Worm (Caenorhabditis elegans) whole organism, L1 larva: ENCODE results near the gene lron-12.

Experiments used
- C34B4.2 ChIP-seq: sonication (generic microtip); optimal IDR thresholded peaks from 2 replicates; lab custom pipeline; 2017; ENCODE audit warnings: mild to moderate bottlenecking, missing genetic modification characterization, missing compliant biosample characterization
- Y116A8C.19 ChIP-seq: sonication (generic microtip); optimal IDR thresholded peaks from 2 replicates; lab custom pipeline; 2016; ENCODE audit warnings: missing compliant biosample characterization, missing genetic modification characterization, borderline replicate concordance
- alr-1 ChIP-seq: fragments of 200-800 bp; sonication (Bioruptor generic); optimal IDR thresholded peaks from 2 replicates; lab custom pipeline; 2018; ENCODE audit warnings: borderline replicate concordance, mild to moderate bottlenecking, missing genetic modification characterization, missing compliant biosample characterization
- blmp-1 ChIP-seq: fragments of 150-350 bp; optimal IDR thresholded peaks from 2 replicates; lab custom pipeline; 2014; ENCODE audit warnings: missing biosample characterization, missing genetic modification characterization
- ceh-8 ChIP-seq: fragments of 200-800 bp; sonication (Bioruptor generic); optimal IDR thresholded peaks from 2 replicates; lab custom pipeline; 2018; ENCODE audit warnings: mild to moderate bottlenecking, missing genetic modification characterization, moderate library complexity, missing compliant biosample characterization
- ceh-88 ChIP-seq: fragments of 200-800 bp; sonication (Bioruptor generic); IDR thresholded peaks from 2 replicates; pipeline ENCODE4 v1.3.6; 2022; ENCODE audit warnings: missing genetic modification characterization, missing compliant biosample characterization
- ceh-90 ChIP-seq: sonication (generic microtip); optimal IDR thresholded peaks from 2 replicates; lab custom pipeline; 2016; ENCODE audit warnings: missing genetic modification characterization, missing compliant biosample characterization
- dsc-1 ChIP-seq: sonication (generic microtip); optimal IDR thresholded peaks from 2 replicates; lab custom pipeline; 2016; ENCODE audit warnings: mild to moderate bottlenecking, missing genetic modification characterization, missing compliant biosample characterization
- efl-1 ChIP-seq, 4 experiments: fragments of 150-350 bp; optimal IDR thresholded peaks in 3 of 4; peaks in 1 of 4; 1 replicate in 1 of 4; 2 replicates in 3 of 4; lab custom pipeline; 2014; ENCODE audit warnings: missing biosample characterization in 2 of 4, missing genetic modification characterization in 2 of 4, missing genetic modification reagents in 2 of 4
- elt-2 ChIP-seq: sonication (generic microtip); optimal IDR thresholded peaks from 2 replicates; lab custom pipeline; 2016; ENCODE audit warnings: missing genetic modification characterization, mild to moderate bottlenecking, inconsistent platforms, missing compliant biosample characterization, missing genetic modification reagents
- elt-3 ChIP-seq, 6 experiments: fragments of 150-350 bp in 1 of 6; sonication (generic microtip); optimal IDR thresholded peaks; 2 replicates each; lab custom pipeline; 2017 to 2018; ENCODE audit warnings: missing biosample characterization in 6 of 6, missing genetic modification characterization in 6 of 6, inconsistent platforms in 1 of 6
- fos-1 ChIP-seq: fragments of 150-350 bp; optimal IDR thresholded peaks from 2 replicates; lab custom pipeline; 2014; ENCODE audit warnings: missing biosample characterization, missing genetic modification characterization
- jun-1 ChIP-seq: fragments of 150-350 bp; optimal IDR thresholded peaks from 2 replicates; lab custom pipeline; 2014; ENCODE audit warnings: missing biosample characterization, missing genetic modification reagents, missing genetic modification characterization
- lin-14 ChIP-seq: fragments of 200-800 bp; sonication (Bioruptor generic); optimal IDR thresholded peaks from 2 replicates; lab custom pipeline; 2018; ENCODE audit warnings: mild to moderate bottlenecking, missing genetic modification characterization, moderate library complexity, missing compliant biosample characterization
- lin-35 ChIP-seq, 2 experiments: fragments of 150-350 bp; optimal IDR thresholded peaks; 2 replicates each; lab custom pipeline; 2014; ENCODE audit warnings: missing biosample characterization in 2 of 2, missing genetic modification characterization in 2 of 2, missing genetic modification reagents in 2 of 2
- lsy-2 ChIP-seq, 2 experiments: fragments of 150-350 bp; optimal IDR thresholded peaks; 2 replicates each; lab custom pipeline; 2014; ENCODE audit warnings: missing biosample characterization in 2 of 2, missing genetic modification characterization in 2 of 2
- mab-9 ChIP-seq: fragments of 200-800 bp; sonication (Bioruptor generic); IDR thresholded peaks from 2 replicates; pipeline ENCODE4 v1.3.6; 2022; ENCODE audit warnings: missing genetic modification reagents, missing genetic modification characterization, missing compliant biosample characterization
- mef-2 ChIP-seq: fragments of 150-350 bp; optimal IDR thresholded peaks from 2 replicates; lab custom pipeline; 2014; ENCODE audit warnings: missing biosample characterization, missing genetic modification characterization
- mep-1 ChIP-seq: fragments of 150-350 bp; optimal IDR thresholded peaks from 2 replicates; lab custom pipeline; 2014; ENCODE audit warnings: missing biosample characterization, missing genetic modification characterization
- nhr-20 ChIP-seq: sonication (generic microtip); optimal IDR thresholded peaks from 2 replicates; lab custom pipeline; 2016; ENCODE audit warnings: mild to moderate bottlenecking, missing genetic modification characterization, missing compliant biosample characterization
- nhr-71 ChIP-seq: sonication (generic microtip); optimal IDR thresholded peaks from 2 replicates; lab custom pipeline; 2016; ENCODE audit warnings: mild to moderate bottlenecking, missing genetic modification characterization, moderate library complexity, missing compliant biosample characterization
- nhr-77 ChIP-seq: fragments of 150-350 bp; optimal IDR thresholded peaks from 2 replicates; lab custom pipeline; 2014; ENCODE audit warnings: missing biosample characterization, missing genetic modification characterization
- pag-3 ChIP-seq: sonication (generic microtip); optimal IDR thresholded peaks from 2 replicates; lab custom pipeline; 2017; ENCODE audit warnings: missing genetic modification characterization, mild to moderate bottlenecking, missing compliant biosample characterization, antibody characterized with exemption, borderline replicate concordance; ENCODE audit not compliant: insufficient read depth
- pqm-1 ChIP-seq: sonication (generic microtip); optimal IDR thresholded peaks from 3 replicates; lab custom pipeline; 2017; ENCODE audit warnings: missing biosample characterization, missing genetic modification characterization
- tbx-2 ChIP-seq: sonication (generic microtip); optimal IDR thresholded peaks from 2 replicates; lab custom pipeline; 2016; ENCODE audit warnings: missing genetic modification characterization, missing compliant biosample characterization
- tlp-1 ChIP-seq: fragments of 150-350 bp; optimal IDR thresholded peaks from 2 replicates; lab custom pipeline; 2014; ENCODE audit warnings: missing biosample characterization, missing genetic modification characterization
- unc-62 ChIP-seq: fragments of 150-350 bp; optimal IDR thresholded peaks from 2 replicates; lab custom pipeline; 2014; ENCODE audit warnings: missing biosample characterization, missing genetic modification reagents, missing genetic modification characterization
- unc-86 ChIP-seq: sonication (generic microtip); optimal IDR thresholded peaks from 2 replicates; lab custom pipeline; 2016; ENCODE audit warnings: missing genetic modification characterization, missing compliant biosample characterization
- unc-98 ChIP-seq: fragments of 200-800 bp; sonication (Bioruptor generic); IDR thresholded peaks from 2 replicates; pipeline ENCODE4 v1.3.6; 2022; ENCODE audit warnings: missing genetic modification characterization, missing compliant biosample characterization
- zag-1 ChIP-seq: fragments of 150-350 bp; optimal IDR thresholded peaks from 2 replicates; lab custom pipeline; 2014; ENCODE audit warnings: missing biosample characterization, missing genetic modification characterization

The lron-12 gene

DNA sequence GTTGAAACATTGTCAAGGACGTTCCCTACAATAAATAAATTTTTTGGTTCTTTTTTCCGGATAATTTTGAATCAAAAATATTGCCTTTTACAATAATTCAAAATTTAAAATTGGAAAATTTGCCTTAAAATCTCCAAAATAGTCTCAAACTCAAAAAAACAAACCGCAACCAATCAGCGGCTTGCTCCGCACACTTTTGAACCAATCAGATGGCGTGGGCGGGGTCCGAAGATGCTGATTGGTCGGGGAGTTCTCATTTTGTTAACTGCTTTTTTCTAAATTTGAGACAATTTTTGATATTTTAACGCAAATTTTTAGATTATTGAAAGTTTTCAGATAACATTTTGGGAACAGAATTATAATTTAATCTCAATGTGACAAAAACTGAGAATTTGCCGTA, 19.2 kb upstream of the lron-12 start:
- peak; percentile 15; the same call in 1 of the 2 replicates for TF ChIP-seq mab-9 (GFP tag; lab: Robert Waterston, UW)
- no peak for TF ChIP-seq fos-1 (tag; lab: Kevin White, UChicago)

ce11 chrIII:12137095-12137494, 18.8 kb upstream of the lron-12 start:
- TF ChIP-seq mep-1 (peak; percentile 21), lin-14 (GFP tag; lab: Kevin White, UChicago) (peak; percentile 72), blmp-1 (tag; lab: Kevin White, UChicago) (peak; percentile 32), elt-3 (tag; optimal IDR thresholded peaks at IDR 0.05; lab: Kevin White, UChicago) (no peak), lin-35 (GFP tag; optimal IDR thresholded peaks at IDR 0.05; lab: Kevin White, UChicago) (peak in 1 of 2 experiments; percentile 3), nhr-20 (no peak), efl-1 (optimal IDR thresholded peaks at IDR 0.05; lab: Kevin White, UChicago) (no peak), efl-1 (GFP tag; optimal IDR thresholded peaks at IDR 0.05 in 1 of 2; lab: Kevin White, UChicago) (peak in 1 of 2 experiments; percentile 40), mef-2 (tag; lab: Kevin White, UChicago) (no peak), nhr-71 (peak; percentile 35), pqm-1 (tag; lab: Kevin White, UChicago) (no peak), unc-98 (no peak), alr-1 (tag; lab: Kevin White, UChicago) (no peak), lsy-2 (tag; optimal IDR thresholded peaks at IDR 0.05; lab: Kevin White, UChicago) (peak in 1 of 2 experiments; percentile 9), unc-62 (GFP tag; lab: Kevin White, UChicago) (no peak)

ce11 chrIII:12135580-12135979, 17.3 kb upstream of the lron-12 start:
- TF ChIP-seq lin-35 (GFP tag; optimal IDR thresholded peaks at IDR 0.05; lab: Kevin White, UChicago) (peak in 1 of 2 experiments; percentile 6), elt-2 (tag; lab: Kevin White, UChicago) (peak; percentile 44), ceh-90 (tag; lab: Kevin White, UChicago) (no peak), elt-3 (tag; optimal IDR thresholded peaks at IDR 0.05; lab: Kevin White, UChicago) (peak in 2 of 6 experiments; percentile 1 to 44), zag-1 (no peak)
- TF ChIP-seq, all 84 proteins: peak for 3

- TF ChIP-seq unc-86 (tag; lab: Kevin White, UChicago) = no peak
- TF ChIP-seq tbx-2 (tag; lab: Kevin White, UChicago) = no peak
- no peak for TF ChIP-seq ceh-8 (GFP tag; lab: Kevin White, UChicago)
- no peak for TF ChIP-seq jun-1 (tag; lab: Kevin White, UChicago)
- TF ChIP-seq lin-14 (GFP tag; lab: Kevin White, UChicago) = no peak
- TF ChIP-seq tlp-1 (tag; lab: Kevin White, UChicago) = no peak
- no peak for TF ChIP-seq ceh-90 (tag; lab: Kevin White, UChicago)
- TF ChIP-seq ceh-88 (GFP tag; lab: Robert Waterston, UW) = no peak
- TF ChIP-seq blmp-1 (tag; lab: Kevin White, UChicago) = peak; percentile 19
Measured at ce11 chrIII:12133121-12133520, 14.8 kb upstream of the lron-12 start.

- no peak for TF ChIP-seq efl-1 (optimal IDR thresholded peaks at IDR 0.05; lab: Kevin White, UChicago)
- peak in 1 of 2 experiments; percentile 38 for TF ChIP-seq efl-1 (GFP tag; optimal IDR thresholded peaks at IDR 0.05 in 1 of 2; lab: Kevin White, UChicago)
- TF ChIP-seq dsc-1 (tag; lab: Kevin White, UChicago) = no peak
Measured at ce11 chrIII:12131751-12132150, 13.5 kb upstream of the lron-12 start.

DNA sequence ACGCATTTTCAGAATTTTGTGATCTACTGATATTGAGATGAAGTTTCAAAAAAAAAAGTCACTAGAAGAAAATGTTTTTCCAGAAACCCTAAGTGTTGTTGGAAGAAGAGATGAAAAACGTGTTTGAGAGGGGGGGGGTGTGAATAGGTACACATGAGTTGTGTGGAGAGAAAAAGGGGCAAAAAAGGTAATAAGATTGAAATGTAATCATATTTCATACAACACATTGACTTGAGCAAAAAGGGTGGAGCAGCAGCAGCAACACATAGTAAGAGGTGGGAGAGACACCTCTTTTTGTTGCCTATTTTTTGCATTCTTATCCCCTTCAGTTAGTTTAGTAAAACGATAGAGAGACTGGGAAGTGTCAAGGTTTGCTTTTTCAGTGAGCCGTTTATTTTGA, 12.5 kb upstream of the lron-12 start:
- TF ChIP-seq Y116A8C.19 (tag; lab: Kevin White, UChicago) (no peak), nhr-71 (no peak), nhr-77 (no peak), C34B4.2 (tag; lab: Kevin White, UChicago) (no peak), pag-3 (no peak), lin-14 (GFP tag; lab: Kevin White, UChicago) (no peak)
